Fruit fly (Drosophila melanogaster): Measurements from ENCODE around the gene CG12224.

Gene CG12224

DNA sequence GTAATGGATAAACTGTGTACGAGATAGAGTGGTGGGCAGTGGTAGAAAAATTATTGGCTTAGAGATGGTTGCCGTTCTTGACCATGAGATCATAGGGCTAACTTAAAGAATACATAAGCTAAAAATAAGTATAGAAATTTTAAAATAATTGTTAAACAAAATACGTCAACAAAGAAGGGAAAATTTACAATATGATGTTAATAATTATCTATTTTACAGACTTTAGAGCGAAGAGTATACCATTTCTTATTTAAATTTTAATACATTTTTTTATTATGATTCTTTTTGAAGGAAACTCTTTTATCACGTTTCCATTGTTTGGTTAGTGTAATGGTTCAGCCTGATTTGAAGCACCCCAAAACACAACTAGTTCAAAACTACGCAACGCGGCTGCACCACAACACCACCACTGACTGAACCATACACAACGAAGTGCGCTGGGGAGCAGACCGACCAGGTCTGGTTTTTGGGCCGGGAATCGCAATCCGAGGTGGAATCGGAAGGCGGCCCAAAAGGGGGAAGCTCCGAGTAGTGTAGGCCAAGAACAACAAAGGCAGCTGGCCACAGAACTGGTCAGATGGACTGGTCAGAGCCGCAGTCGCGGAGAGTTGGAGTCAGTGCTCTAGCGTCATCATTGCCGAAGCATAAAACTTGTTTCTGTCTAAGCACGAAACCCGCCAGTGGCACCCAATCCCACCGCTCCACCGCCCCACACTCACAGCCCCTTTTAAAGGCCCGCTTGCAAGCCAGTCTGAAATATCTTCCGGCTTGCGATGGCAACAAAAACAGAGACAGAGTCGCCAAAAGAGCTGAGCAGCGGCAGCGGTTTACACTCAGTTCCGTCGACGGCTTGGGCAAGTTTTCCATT is 36.2 kb downstream of the CG12224 start:
- no peak for TF ChIP-seq insv (optimal IDR thresholded peaks at IDR 0.05)

DNA sequence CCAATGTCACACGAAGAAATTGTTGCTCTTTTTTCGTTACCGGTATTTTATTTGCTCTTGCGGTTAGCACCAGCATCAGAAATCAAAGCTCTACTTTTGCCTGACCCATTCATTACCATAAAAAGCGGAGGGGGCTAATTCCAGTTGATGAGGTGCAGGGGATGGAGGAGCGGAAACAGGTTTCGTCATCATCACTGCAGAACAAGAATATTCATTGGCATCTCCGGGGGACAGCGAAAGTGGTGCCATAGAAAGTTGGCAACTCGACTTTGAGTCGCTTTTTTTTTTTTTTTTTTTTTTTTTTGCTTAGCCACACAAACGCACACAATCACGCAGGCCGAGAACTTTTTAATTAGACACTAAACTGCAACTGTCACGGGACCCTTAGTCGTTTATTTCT is 40.7 kb downstream of the CG12224 start:
- TF ChIP-seq Myc (optimal IDR thresholded peaks at IDR 0.05) (no peak), Sin3A (optimal IDR thresholded peaks at IDR 0.05) (no peak), ttk (optimal IDR thresholded peaks at IDR 0.05) (no peak), h (optimal IDR thresholded peaks at IDR 0.05) (no peak)

DNA sequence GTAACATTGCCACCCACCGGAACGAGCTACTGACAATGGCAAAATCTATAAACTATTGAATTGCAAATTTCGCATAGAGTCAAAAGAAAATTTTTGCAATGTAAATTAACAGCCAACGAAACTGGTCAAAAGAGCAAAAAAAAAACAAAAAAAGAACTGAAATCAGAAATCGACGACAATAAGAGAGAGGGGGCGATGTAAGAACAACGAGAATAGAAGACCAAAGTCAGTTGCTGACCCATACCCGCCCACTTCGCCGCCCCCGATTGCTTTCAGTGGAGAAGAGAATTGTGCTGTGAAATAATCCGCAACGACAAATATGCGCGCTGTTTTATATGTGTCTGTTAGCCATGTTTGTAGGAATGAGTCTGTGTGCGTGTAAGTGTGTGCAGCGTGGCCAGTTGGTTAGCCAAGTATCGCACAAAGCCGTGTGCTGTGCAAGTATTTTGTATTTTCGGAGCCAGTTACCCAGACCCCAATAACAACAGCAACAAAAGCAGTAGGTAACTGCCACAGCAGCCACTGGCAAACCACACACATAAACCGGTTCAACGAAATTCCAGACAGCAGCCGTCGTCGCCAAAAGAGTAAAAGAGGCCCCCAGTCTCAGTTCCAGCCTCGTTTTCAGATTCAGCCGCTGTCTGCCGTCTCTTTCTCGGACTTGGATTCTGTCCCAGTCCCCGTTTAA is 44.3 kb downstream of the CG12224 start:
- no peak for TF ChIP-seq psq (optimal IDR thresholded peaks at IDR 0.05)
- TF ChIP-seq Myc (optimal IDR thresholded peaks at IDR 0.05) = no peak
- TF ChIP-seq ttk (optimal IDR thresholded peaks at IDR 0.05) = no peak
- no peak for TF ChIP-seq Sin3A (optimal IDR thresholded peaks at IDR 0.05)
- no peak for TF ChIP-seq insv (optimal IDR thresholded peaks at IDR 0.05)
- no peak for TF ChIP-seq h (optimal IDR thresholded peaks at IDR 0.05)

DNA sequence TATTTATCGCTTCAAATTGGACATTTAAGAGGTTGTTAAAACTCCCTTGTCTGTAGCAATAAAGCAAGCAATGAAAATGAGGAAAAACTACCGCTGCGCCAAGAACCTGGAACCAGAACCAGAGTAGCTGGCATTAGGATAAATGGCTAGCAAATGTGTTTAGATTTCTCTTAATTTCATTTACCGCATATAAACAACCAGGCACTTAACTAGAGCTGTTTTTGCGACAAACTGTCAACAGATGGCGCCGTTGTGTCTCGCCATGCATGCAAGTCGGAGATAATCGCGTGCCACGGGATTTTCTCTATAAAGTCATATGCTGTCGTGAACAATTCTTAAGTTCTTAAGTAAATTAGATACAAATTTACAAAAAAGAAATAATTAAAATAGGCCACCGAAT is 48.0 kb downstream of the CG12224 start:
- no peak for TF ChIP-seq ttk (optimal IDR thresholded peaks at IDR 0.05)
- TF ChIP-seq Myc (optimal IDR thresholded peaks at IDR 0.05) = no peak
- TF ChIP-seq Sin3A (optimal IDR thresholded peaks at IDR 0.05) = no peak
- no peak for TF ChIP-seq insv (optimal IDR thresholded peaks at IDR 0.05)
- TF ChIP-seq psq (optimal IDR thresholded peaks at IDR 0.05) = no peak
- no peak for TF ChIP-seq h (optimal IDR thresholded peaks at IDR 0.05)

DNA sequence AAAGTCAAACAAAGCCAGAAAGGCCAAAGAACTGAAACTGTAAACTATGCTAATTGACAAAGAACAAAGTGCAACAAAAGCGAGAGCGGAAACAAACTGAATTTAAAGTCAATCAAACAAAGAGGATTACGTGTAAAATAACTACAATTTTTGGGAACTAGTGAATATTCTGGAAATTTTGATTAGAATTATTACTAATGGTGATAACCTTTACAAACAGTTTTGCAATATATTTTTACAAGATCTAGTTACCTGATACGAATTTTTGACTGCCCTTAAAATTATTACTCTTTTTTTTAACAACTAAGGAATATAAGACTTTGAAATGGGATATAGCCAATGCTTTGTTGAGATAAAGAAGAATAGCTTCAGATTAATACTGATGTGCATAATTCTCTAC is 50.9 kb downstream of the CG12224 start, which contains the start of gene CG14731:
Gene CG14731 (plus strand): TSS at position 301 of the 400 bp plus-strand sequence.
- TF ChIP-seq ttk (optimal IDR thresholded peaks at IDR 0.05) (no peak), insv (optimal IDR thresholded peaks at IDR 0.05) (no peak), h (optimal IDR thresholded peaks at IDR 0.05) (no peak), psq (optimal IDR thresholded peaks at IDR 0.05) (no peak), Myc (optimal IDR thresholded peaks at IDR 0.05) (no peak), Sin3A (optimal IDR thresholded peaks at IDR 0.05) (no peak)

Data from Kc167 (cell line).